Worm (Caenorhabditis elegans) whole organism, late embryonic: ENCODE data around the gene ZK938.3.

ENCODE experiments used
- C38D4.7 ChIP-seq: fragments of 200-800 bp; sonication (Bioruptor generic); optimal IDR thresholded peaks from 2 replicates; lab custom pipeline; 2018; ENCODE audit warnings: mild to moderate bottlenecking, missing genetic modification characterization, moderate library complexity, missing compliant biosample characterization
- K09A11.1 ChIP-seq: sonication (generic microtip); optimal IDR thresholded peaks from 2 replicates; lab custom pipeline; 2017; ENCODE audit warnings: antibody characterized with exemption, mild to moderate bottlenecking, missing genetic modification characterization, missing compliant biosample characterization; ENCODE audit not compliant: insufficient read depth
- ceh-30 ChIP-seq: fragments of 150-350 bp; optimal IDR thresholded peaks from 2 replicates; lab custom pipeline; 2014; ENCODE audit warnings: missing biosample characterization, missing genetic modification characterization
- elt-2 ChIP-seq: sonication (generic microtip); optimal IDR thresholded peaks from 2 replicates; lab custom pipeline; 2016; ENCODE audit warnings: missing genetic modification reagents, missing genetic modification characterization, missing compliant biosample characterization
- hlh-30 ChIP-seq: sonication (generic microtip); optimal IDR thresholded peaks from 2 replicates; lab custom pipeline; 2017; ENCODE audit warnings: antibody characterized with exemption, missing genetic modification characterization, missing compliant biosample characterization; ENCODE audit not compliant: insufficient read depth
- hlh-6 ChIP-seq: sonication (generic microtip); optimal IDR thresholded peaks from 2 replicates; lab custom pipeline; 2016; ENCODE audit warnings: missing genotype, missing genetic modification characterization, missing compliant biosample characterization
- hlh-8 ChIP-seq: sonication (generic microtip); optimal IDR thresholded peaks from 2 replicates; lab custom pipeline; 2016; ENCODE audit warnings: missing genotype, missing genetic modification characterization, missing compliant biosample characterization
- nfya-1 ChIP-seq: sonication (generic microtip); optimal IDR thresholded peaks from 2 replicates; lab custom pipeline; 2017; ENCODE audit warnings: missing genetic modification characterization, mild to moderate bottlenecking, missing compliant biosample characterization, antibody characterized with exemption, moderate library complexity
- nhr-11 ChIP-seq: fragments of 150-350 bp; optimal IDR thresholded peaks from 2 replicates; lab custom pipeline; 2014; ENCODE audit warnings: missing biosample characterization, missing genetic modification characterization
- pag-3 ChIP-seq: sonication (generic microtip); optimal IDR thresholded peaks from 2 replicates; lab custom pipeline; 2016; ENCODE audit warnings: missing compliant biosample characterization, missing genetic modification characterization, borderline replicate concordance
- pqm-1 ChIP-seq: sonication (generic microtip); optimal IDR thresholded peaks from 2 replicates; lab custom pipeline; 2016; ENCODE audit warnings: missing genetic modification characterization, missing compliant biosample characterization

ce11 chrII:9829108-9829507, 4.6 kb downstream of the ZK938.3 start, which contains the start of gene ZK938.1:
- TF ChIP-seq nfya-1 (tag; lab: Kevin White, UChicago) (no peak), hlh-8 (tag; lab: Kevin White, UChicago) (no peak), nhr-11 (tag; lab: Kevin White, UChicago) (no peak), hlh-30 (no peak), pag-3 (no peak), pqm-1 (tag; lab: Kevin White, UChicago) (no peak), C38D4.7 (GFP tag; lab: Kevin White, UChicago) (no peak), K09A11.1 (tag; lab: Kevin White, UChicago) (no peak), ceh-30 (tag; lab: Kevin White, UChicago) (no peak), elt-2 (tag; lab: Kevin White, UChicago) (no peak), hlh-6 (tag; lab: Kevin White, UChicago) (no peak)
